1 fruit fly cellular context compared by ENCODE assay signal in genomic region chrX:9060078-9060477, dm6.
TF ChIP-seq lines count a peak whose summit lies in the region.

No protein-coding gene starts in this region.

TF ChIP-seq in whole organism, embryonic, 481 proteins besides CTCF, POLR2A, EP300 and RAD21 (continued from another document and continues in another):
- peak; percentile 55 for TF ChIP-seq CG12942 (GFP tag; optimal IDR thresholded peaks at IDR 0.05; lab: Kevin White, UChicago)
- no peak for TF ChIP-seq CG34224 (GFP tag; IDR thresholded peaks at IDR 0.05; lab: Robert Waterston, UW; ENCODE audit: partially characterized antibody)
- no peak for TF ChIP-seq dan (GFP tag; IDR thresholded peaks at IDR 0.05; lab: Robert Waterston, UW)
- TF ChIP-seq CG8765 (GFP tag; IDR thresholded peaks at IDR 0.05; lab: Robert Waterston, UW), result no peak
- no peak for TF ChIP-seq Poxn (GFP tag; IDR thresholded peaks at IDR 0.05; lab: Robert Waterston, UW)
- TF ChIP-seq CG2202 (tag; optimal IDR thresholded peaks at IDR 0.05; lab: Kevin White, UChicago), result peak; percentile 19
- TF ChIP-seq CG4282 (GFP tag; optimal IDR thresholded peaks at IDR 0.05; lab: Kevin White, UChicago), result no peak
- no peak for TF ChIP-seq eve (GFP tag; optimal IDR thresholded peaks at IDR 0.05; lab: Kevin White, UChicago)
- TF ChIP-seq ssp (GFP tag; IDR thresholded peaks at IDR 0.05; lab: Robert Waterston, UW), result no peak
- peak; percentile 11 for TF ChIP-seq CG13123 (GFP tag; optimal IDR thresholded peaks at IDR 0.05; lab: Kevin White, UChicago)
- peak; percentile 74 for TF ChIP-seq ATbp (GFP tag; optimal IDR thresholded peaks at IDR 0.05; lab: Kevin White, UChicago)
- no peak for TF ChIP-seq pros (GFP tag; optimal IDR thresholded peaks at IDR 0.05; lab: Kevin White, UChicago)
- peak; percentile 94 for TF ChIP-seq sens (GFP tag; lab: Kevin White, UChicago)
- peak; percentile 59 for TF ChIP-seq CG15514 (GFP tag; optimal IDR thresholded peaks at IDR 0.05; lab: Kevin White, UChicago)
- no peak for TF ChIP-seq crol (GFP tag; IDR thresholded peaks at IDR 0.05; lab: Robert Waterston, UW)
- TF ChIP-seq D19A (tag; optimal IDR thresholded peaks at IDR 0.05; lab: Kevin White, UChicago), result peak; percentile 72
- no peak for TF ChIP-seq CG5953 (GFP tag; IDR thresholded peaks at IDR 0.05; lab: Robert Waterston, UW)
- no peak; the same call in 1 of the 2 replicates for TF ChIP-seq CG6272 (GFP tag; IDR thresholded peaks at IDR 0.05; lab: Robert Waterston, UW)
- TF ChIP-seq CG14710 (tag; optimal IDR thresholded peaks at IDR 0.05; lab: Kevin White, UChicago), result peak; percentile 43
- peak; percentile 10 for TF ChIP-seq NC2α (GFP tag; optimal IDR thresholded peaks at IDR 0.05; lab: Kevin White, UChicago)
- peak; percentile 32 for TF ChIP-seq Nf-YC (tag; optimal IDR thresholded peaks at IDR 0.05; lab: Kevin White, UChicago)
- TF ChIP-seq hth (optimal IDR thresholded peaks at IDR 0.05; lab: Kevin White, UChicago), result no peak
- no peak for TF ChIP-seq vnd (GFP tag; IDR thresholded peaks at IDR 0.05; lab: Robert Waterston, UW; ENCODE audit: partially characterized antibody)
- peak; percentile 24 for TF ChIP-seq repo (GFP tag; optimal IDR thresholded peaks at IDR 0.05; lab: Kevin White, UChicago)
- TF ChIP-seq zen2 (GFP tag; IDR thresholded peaks at IDR 0.05; lab: Robert Waterston, UW; ENCODE audit: partially characterized antibody), result no peak
- peak; percentile 89 for TF ChIP-seq Med (GFP tag; lab: Kevin White, UChicago)
- peak; percentile 24 for TF ChIP-seq Atf-2 (GFP tag; optimal IDR thresholded peaks at IDR 0.05; lab: Kevin White, UChicago)
- no peak for TF ChIP-seq da (GFP tag; optimal IDR thresholded peaks at IDR 0.05; lab: Kevin White, UChicago)
- TF ChIP-seq CG11695 (GFP tag; IDR thresholded peaks at IDR 0.05; lab: Robert Waterston, UW), result peak; percentile 78
- TF ChIP-seq odd (GFP tag; optimal IDR thresholded peaks at IDR 0.05; lab: Kevin White, UChicago), result peak; percentile 69
- no peak for TF ChIP-seq gfzf (GFP tag; optimal IDR thresholded peaks at IDR 0.05; lab: Kevin White, UChicago)
- TF ChIP-seq slbo (GFP tag; IDR thresholded peaks at IDR 0.05; lab: Robert Waterston, UW), result peak; percentile 66
- no peak; the same call in 2 of the 3 replicates for TF ChIP-seq CG17361 (GFP tag; IDR thresholded peaks at IDR 0.05; lab: Robert Waterston, UW)
- no peak for TF ChIP-seq rib (GFP tag; IDR thresholded peaks at IDR 0.05; lab: Robert Waterston, UW)
- TF ChIP-seq tap (tag; optimal IDR thresholded peaks at IDR 0.05; lab: Kevin White, UChicago), result peak; percentile 85
- peak; percentile 21 for TF ChIP-seq maf-S (GFP tag; optimal IDR thresholded peaks at IDR 0.05; lab: Kevin White, UChicago)
- peak; percentile 76 for TF ChIP-seq CG10979 (tag; optimal IDR thresholded peaks at IDR 0.05; lab: Kevin White, UChicago)
- no peak for TF ChIP-seq kni (GFP tag; optimal IDR thresholded peaks at IDR 0.05; lab: Kevin White, UChicago)
- TF ChIP-seq CG3847 (GFP tag; IDR thresholded peaks at IDR 0.05; lab: Robert Waterston, UW), result peak; percentile 47; the same call in 1 of the 2 replicates
- TF ChIP-seq CG3995 (GFP tag; optimal IDR thresholded peaks at IDR 0.05; lab: Kevin White, UChicago), result peak; percentile 23
- TF ChIP-seq CoRest (tag; optimal IDR thresholded peaks at IDR 0.05; lab: Kevin White, UChicago), result peak; percentile 82
- TF ChIP-seq CG12071 (GFP tag; optimal IDR thresholded peaks at IDR 0.05; lab: Kevin White, UChicago), result peak; percentile 75
- no peak for TF ChIP-seq CG10462 (GFP tag; optimal IDR thresholded peaks at IDR 0.05; lab: Kevin White, UChicago)
- peak; percentile 6 for TF ChIP-seq Mad (GFP tag; optimal IDR thresholded peaks at IDR 0.05; lab: Kevin White, UChicago)
- TF ChIP-seq TFAM (GFP tag; optimal IDR thresholded peaks at IDR 0.05; lab: Kevin White, UChicago), result no peak
- TF ChIP-seq CG14667 (GFP tag; IDR thresholded peaks at IDR 0.05; lab: Robert Waterston, UW), result peak; percentile 59
- TF ChIP-seq CG11456 (GFP tag; IDR thresholded peaks at IDR 0.05; lab: Robert Waterston, UW), result no peak
- TF ChIP-seq ato (GFP tag; IDR thresholded peaks at IDR 0.05; lab: Robert Waterston, UW; ENCODE audit: partially characterized antibody), result no peak
- TF ChIP-seq Dbx (GFP tag; IDR thresholded peaks at IDR 0.05; lab: Robert Waterston, UW), result no peak
- TF ChIP-seq CG9876 (GFP tag; optimal IDR thresholded peaks at IDR 0.05; lab: Kevin White, UChicago), result no peak
- TF ChIP-seq NfI (GFP tag; optimal IDR thresholded peaks at IDR 0.05; lab: Kevin White, UChicago), result peak; percentile 64
- peak; percentile 48 to 66 for TF ChIP-seq chif (GFP tag; optimal IDR thresholded peaks at IDR 0.05; lab: Kevin White, UChicago)
- TF ChIP-seq Lhr (GFP tag; optimal IDR thresholded peaks at IDR 0.05; lab: Kevin White, UChicago), result peak; percentile 22
- TF ChIP-seq croc (GFP tag; conservative IDR thresholded peaks at IDR 0.05; lab: Robert Waterston, UW), result peak; percentile 15; the same call in 1 of the 3 replicates
- no peak for TF ChIP-seq CG3838 (GFP tag; optimal IDR thresholded peaks at IDR 0.05; lab: Kevin White, UChicago)
- TF ChIP-seq Dip3 (GFP tag; optimal IDR thresholded peaks at IDR 0.05; lab: Kevin White, UChicago), result peak; percentile 37
- peak; percentile 44 for TF ChIP-seq Mes4 (GFP tag; optimal IDR thresholded peaks at IDR 0.05; lab: Kevin White, UChicago)
- peak; percentile 55 for TF ChIP-seq cwo (GFP tag; optimal IDR thresholded peaks at IDR 0.05; lab: Kevin White, UChicago)
- TF ChIP-seq CG2889 (GFP tag; IDR thresholded peaks at IDR 0.05; lab: Robert Waterston, UW), result peak; percentile 73; the same call in 2 of the 3 replicates
- TF ChIP-seq klu (GFP tag; IDR thresholded peaks at IDR 0.05; lab: Robert Waterston, UW), result no peak
- peak; percentile 25; the same call in 1 of the 2 replicates for TF ChIP-seq MBD-R2 (GFP tag; IDR thresholded peaks at IDR 0.05; lab: Robert Waterston, UW)
- TF ChIP-seq stc (GFP tag; IDR thresholded peaks at IDR 0.05; lab: Robert Waterston, UW), result 0 out of 2 replicates have a peak, but pooled peaks have one; percentile 39
- TF ChIP-seq hkb (optimal IDR thresholded peaks at IDR 0.05; lab: Kevin White, UChicago), result no peak
- peak; percentile 87 for TF ChIP-seq hkb (GFP tag; IDR thresholded peaks at IDR 0.05; lab: Robert Waterston, UW)
- TF ChIP-seq lola (GFP tag; optimal IDR thresholded peaks at IDR 0.05; lab: Kevin White, UChicago), result peak in 1 of 3 experiments; percentile 47
- no peak for TF ChIP-seq Rx (GFP tag; IDR thresholded peaks at IDR 0.05; lab: Robert Waterston, UW)
- TF ChIP-seq sr (GFP tag; IDR thresholded peaks at IDR 0.05; lab: Robert Waterston, UW), result peak; percentile 23; the same call in 1 of the 3 replicates
- peak; percentile 53 for TF ChIP-seq CG4820 (GFP tag; optimal IDR thresholded peaks at IDR 0.05; lab: Kevin White, UChicago)
- TF ChIP-seq ham (GFP tag; IDR thresholded peaks at IDR 0.05; lab: Robert Waterston, UW), result no peak
- TF ChIP-seq PHDP (tag; optimal IDR thresholded peaks at IDR 0.05; lab: Kevin White, UChicago), result peak; percentile 86
- peak; percentile 53; the same call in 1 of the 2 replicates for TF ChIP-seq CG32772 (GFP tag; IDR thresholded peaks at IDR 0.05; lab: Robert Waterston, UW)
- no peak for TF ChIP-seq yki (optimal IDR thresholded peaks at IDR 0.05; lab: Kevin White, UChicago)
- peak; percentile 55 for TF ChIP-seq CG17829 (tag; optimal IDR thresholded peaks at IDR 0.05; lab: Kevin White, UChicago)
- peak; percentile 87 for TF ChIP-seq ci (GFP tag; IDR thresholded peaks at IDR 0.05; lab: Robert Waterston, UW)
- peak; percentile 40 for TF ChIP-seq jing (GFP tag; optimal IDR thresholded peaks at IDR 0.05; lab: Kevin White, UChicago)
- no peak for TF ChIP-seq pan (optimal IDR thresholded peaks at IDR 0.05; lab: Kevin White, UChicago)
- TF ChIP-seq pan (GFP tag; optimal IDR thresholded peaks at IDR 0.05 in 1 of 2, IDR thresholded peaks at IDR 0.05 in 1 of 2), result peak in 1 of 2 experiments; percentile 75
- no peak for TF ChIP-seq Hey (tag; optimal IDR thresholded peaks at IDR 0.05; lab: Kevin White, UChicago)
- no peak for TF ChIP-seq HmgD (GFP tag; optimal IDR thresholded peaks at IDR 0.05; lab: Kevin White, UChicago)
- peak; percentile 34 for TF ChIP-seq CG16815 (GFP tag; optimal IDR thresholded peaks at IDR 0.05; lab: Kevin White, UChicago)
- no peak for TF ChIP-seq CG10543 (GFP tag; optimal IDR thresholded peaks at IDR 0.05; lab: Kevin White, UChicago)
- TF ChIP-seq ash1 (GFP tag; optimal IDR thresholded peaks at IDR 0.05; lab: Kevin White, UChicago), result no peak
- peak; percentile 61 for TF ChIP-seq kah (GFP tag; optimal IDR thresholded peaks at IDR 0.05; lab: Kevin White, UChicago)
- TF ChIP-seq Sry-δ (GFP tag; optimal IDR thresholded peaks at IDR 0.05; lab: Kevin White, UChicago), result no peak
- no peak for TF ChIP-seq Hmx (GFP tag; optimal IDR thresholded peaks at IDR 0.05; lab: Kevin White, UChicago)
- peak; percentile 67 for TF ChIP-seq CG10147 (GFP tag; optimal IDR thresholded peaks at IDR 0.05; lab: Kevin White, UChicago)
- TF ChIP-seq ac (GFP tag; optimal IDR thresholded peaks at IDR 0.05; lab: Kevin White, UChicago), result no peak
- TF ChIP-seq CG4404 (GFP tag; IDR thresholded peaks at IDR 0.05; lab: Robert Waterston, UW), result no peak
- peak; percentile 52 for TF ChIP-seq tin (GFP tag; optimal IDR thresholded peaks at IDR 0.05; lab: Kevin White, UChicago)
- no peak for TF ChIP-seq toy (GFP tag; IDR thresholded peaks at IDR 0.05; lab: Robert Waterston, UW)
- peak; percentile 70; the same call in 1 of the 2 replicates for TF ChIP-seq Atf6 (GFP tag; IDR thresholded peaks at IDR 0.05; lab: Robert Waterston, UW)
- TF ChIP-seq Stat92E (GFP tag; optimal IDR thresholded peaks at IDR 0.05; lab: Kevin White, UChicago), result no peak
- no peak for TF ChIP-seq amos (GFP tag; IDR thresholded peaks at IDR 0.05; lab: Robert Waterston, UW; ENCODE audit: partially characterized antibody)
- TF ChIP-seq CG1529 (GFP tag; optimal IDR thresholded peaks at IDR 0.05; lab: Kevin White, UChicago), result peak; percentile 68
- no peak for TF ChIP-seq eyg (GFP tag; optimal IDR thresholded peaks at IDR 0.05; lab: Kevin White, UChicago)
- no peak for TF ChIP-seq B-H2 (GFP tag; optimal IDR thresholded peaks at IDR 0.05; lab: Kevin White, UChicago)
- no peak for TF ChIP-seq CG11560 (tag; IDR thresholded peaks at IDR 0.05; lab: Robert Waterston, UW)
- peak; percentile 68 for TF ChIP-seq ap (GFP tag; IDR thresholded peaks at IDR 0.05; lab: Robert Waterston, UW)
- TF ChIP-seq mam (GFP tag; optimal IDR thresholded peaks at IDR 0.05; lab: Kevin White, UChicago), result peak; percentile 41
- TF ChIP-seq trem (tag; optimal IDR thresholded peaks at IDR 0.05; lab: Kevin White, UChicago), result peak; percentile 48
- peak; percentile 86 for TF ChIP-seq CG8924 (tag; optimal IDR thresholded peaks at IDR 0.05; lab: Kevin White, UChicago)
- peak; percentile 81 for TF ChIP-seq CG17328 (GFP tag; IDR thresholded peaks at IDR 0.05; lab: Robert Waterston, UW)
- peak; percentile 76 for TF ChIP-seq lmd (GFP tag; IDR thresholded peaks at IDR 0.05; lab: Robert Waterston, UW)
- no peak for TF ChIP-seq YL-1 (GFP tag; optimal IDR thresholded peaks at IDR 0.05; lab: Kevin White, UChicago)
- peak; percentile 63; the same call in 1 of the 2 replicates for TF ChIP-seq E2f2 (GFP tag; IDR thresholded peaks at IDR 0.05; lab: Robert Waterston, UW)
- TF ChIP-seq esg (GFP tag; conservative IDR thresholded peaks at IDR 0.05; lab: Robert Waterston, UW), result peak; percentile 54
- TF ChIP-seq chn (GFP tag; optimal IDR thresholded peaks at IDR 0.05; lab: Kevin White, UChicago), result peak; percentile 35
- no peak for TF ChIP-seq her (GFP tag; optimal IDR thresholded peaks at IDR 0.05; lab: Kevin White, UChicago)
- no peak for TF ChIP-seq CG15696 (tag; optimal IDR thresholded peaks at IDR 0.05; lab: Kevin White, UChicago)
- peak; percentile 58 for TF ChIP-seq Six4 (GFP tag; optimal IDR thresholded peaks at IDR 0.05; lab: Kevin White, UChicago)
- peak; percentile 68 for TF ChIP-seq CG10209 (GFP tag; optimal IDR thresholded peaks at IDR 0.05; lab: Kevin White, UChicago)
- TF ChIP-seq CG32532 (GFP tag; IDR thresholded peaks at IDR 0.05; lab: Robert Waterston, UW), result peak; percentile 49; the same call in 1 of the 2 replicates
- peak; percentile 80 for TF ChIP-seq CG17385 (GFP tag; optimal IDR thresholded peaks at IDR 0.05; lab: Kevin White, UChicago)
- TF ChIP-seq seq (GFP tag; IDR thresholded peaks at IDR 0.05; lab: Robert Waterston, UW), result peak; percentile 84
- TF ChIP-seq Drgx (GFP tag; IDR thresholded peaks at IDR 0.05; lab: Robert Waterston, UW), result peak; percentile 87
- peak; percentile 76 for TF ChIP-seq tgo (GFP tag; IDR thresholded peaks at IDR 0.05; lab: Robert Waterston, UW)
- peak; percentile 16 for TF ChIP-seq MESR4 (GFP tag; optimal IDR thresholded peaks at IDR 0.05; lab: Kevin White, UChicago)
- TF ChIP-seq bab2 (GFP tag; optimal IDR thresholded peaks at IDR 0.05; lab: Kevin White, UChicago), result peak; percentile 27
- peak; percentile 36 for TF ChIP-seq CG9609 (GFP tag; optimal IDR thresholded peaks at IDR 0.05; lab: Kevin White, UChicago)
- peak; percentile 66 for TF ChIP-seq sisA (GFP tag; IDR thresholded peaks at IDR 0.05; lab: Robert Waterston, UW)
- peak; percentile 80 for TF ChIP-seq CG13296 (GFP tag; optimal IDR thresholded peaks at IDR 0.05; lab: Kevin White, UChicago)
- TF ChIP-seq Ravus (GFP tag; IDR thresholded peaks at IDR 0.05; lab: Robert Waterston, UW), result no peak
- no peak for TF ChIP-seq cad (GFP tag; optimal IDR thresholded peaks at IDR 0.05; lab: Kevin White, UChicago)
- TF ChIP-seq CG7556 (GFP tag; optimal IDR thresholded peaks at IDR 0.05; lab: Kevin White, UChicago), result peak; percentile 66
- TF ChIP-seq CG17568 (GFP tag; optimal IDR thresholded peaks at IDR 0.05; lab: Kevin White, UChicago), result no peak
- TF ChIP-seq HLH3B (GFP tag; IDR thresholded peaks at IDR 0.05; lab: Robert Waterston, UW), result peak; percentile 81
- peak; percentile 71 for TF ChIP-seq CG9437 (GFP tag; optimal IDR thresholded peaks at IDR 0.05; lab: Kevin White, UChicago)
- peak; percentile 60 for TF ChIP-seq org-1 (GFP tag; optimal IDR thresholded peaks at IDR 0.05; lab: Kevin White, UChicago)
- TF ChIP-seq Fer2 (tag; optimal IDR thresholded peaks at IDR 0.05; lab: Kevin White, UChicago), result peak; percentile 13
- TF ChIP-seq CG18764 (GFP tag; optimal IDR thresholded peaks at IDR 0.05; lab: Kevin White, UChicago), result peak; percentile 9
- TF ChIP-seq dysf (GFP tag; IDR thresholded peaks at IDR 0.05; lab: Robert Waterston, UW), result peak; percentile 84
- TF ChIP-seq D19B (GFP tag; optimal IDR thresholded peaks at IDR 0.05; lab: Kevin White, UChicago), result no peak
- no peak for TF ChIP-seq CG15479 (GFP tag; optimal IDR thresholded peaks at IDR 0.05; lab: Kevin White, UChicago)
- TF ChIP-seq Gug (GFP tag; IDR thresholded peaks at IDR 0.05; lab: Robert Waterston, UW), result no peak
